Fruit fly (Drosophila melanogaster): ENCODE measurements around the gene Nrg.
A peak's percentile ranks its signal among the peaks of the same experiment; 100 is the strongest.

The Nrg gene

dm6 chrX:8538182-8538581 lies 21.0 kb downstream of the Nrg start (continued):
- no peak for TF ChIP-seq HLHmδ (GFP tag; optimal IDR thresholded peaks at IDR 0.05)
- no peak for TF ChIP-seq CG10431 (GFP tag; optimal IDR thresholded peaks at IDR 0.05)
- TF ChIP-seq amos (GFP tag; IDR thresholded peaks at IDR 0.05; ENCODE audit: partially characterized antibody), result no peak
- TF ChIP-seq ewg (GFP tag; optimal IDR thresholded peaks at IDR 0.05), result peak; percentile 34
- TF ChIP-seq Ssrp (tag; optimal IDR thresholded peaks at IDR 0.05), result peak; percentile 54
- no peak for TF ChIP-seq CG10565 (GFP tag; optimal IDR thresholded peaks at IDR 0.05)
- TF ChIP-seq tll (GFP tag; optimal IDR thresholded peaks at IDR 0.05), result no peak
- TF ChIP-seq CG1602 (GFP tag; optimal IDR thresholded peaks at IDR 0.05), result peak; percentile 27
- peak; percentile 62 for TF ChIP-seq bab2 (GFP tag; optimal IDR thresholded peaks at IDR 0.05)
- TF ChIP-seq trh (GFP tag; optimal IDR thresholded peaks at IDR 0.05), result peak; percentile 26
- TF ChIP-seq prd (optimal IDR thresholded peaks at IDR 0.05), result no peak
- peak; percentile 69 for TF ChIP-seq prd (GFP tag; IDR thresholded peaks at IDR 0.05)
- peak; percentile 55; the same call in 2 of the 3 replicates for TF ChIP-seq Aef1 (GFP tag; IDR thresholded peaks at IDR 0.05)
- TF ChIP-seq CG16815 (GFP tag; optimal IDR thresholded peaks at IDR 0.05), result peak; percentile 21
- TF ChIP-seq Hr39 (optimal IDR thresholded peaks at IDR 0.05), result no peak
- no peak for TF ChIP-seq Adf1 (GFP tag; IDR thresholded peaks at IDR 0.05)
- TF ChIP-seq B-H2 (GFP tag; optimal IDR thresholded peaks at IDR 0.05), result no peak
- peak; percentile 70 for TF ChIP-seq fd96Cb (tag; optimal IDR thresholded peaks at IDR 0.05)
- TF ChIP-seq CG9932 (GFP tag; IDR thresholded peaks at IDR 0.05), result peak; percentile 40
- peak; percentile 57 for TF ChIP-seq CG8924 (tag; optimal IDR thresholded peaks at IDR 0.05)
- peak; percentile 3 for TF ChIP-seq jing (GFP tag; optimal IDR thresholded peaks at IDR 0.05)
- no peak for TF ChIP-seq Optix (GFP tag; IDR thresholded peaks at IDR 0.05)
- TF ChIP-seq Myb (GFP tag; optimal IDR thresholded peaks at IDR 0.05), result no peak
- TF ChIP-seq CG4328 (GFP tag; optimal IDR thresholded peaks at IDR 0.05), result peak; percentile 12
- no peak for TF ChIP-seq pros (GFP tag; optimal IDR thresholded peaks at IDR 0.05)
- peak; percentile 39 for TF ChIP-seq Abd-B (GFP tag; optimal IDR thresholded peaks at IDR 0.05)
- TF ChIP-seq disco-r (GFP tag; optimal IDR thresholded peaks at IDR 0.05), result no peak
- TF ChIP-seq CG7745 (tag; optimal IDR thresholded peaks at IDR 0.05), result no peak
- no peak for TF ChIP-seq ab (GFP tag; optimal IDR thresholded peaks at IDR 0.05)
- TF ChIP-seq CG8388 (GFP tag; optimal IDR thresholded peaks at IDR 0.05), result peak; percentile 68
- 0 out of 2 replicates have a peak, but pooled peaks have one; percentile 12 for TF ChIP-seq esg (GFP tag; conservative IDR thresholded peaks at IDR 0.05)
- TF ChIP-seq toy (GFP tag; IDR thresholded peaks at IDR 0.05), result no peak
- TF ChIP-seq CG30431 (GFP tag; optimal IDR thresholded peaks at IDR 0.05), result no peak
- TF ChIP-seq sens (GFP tag), result peak; percentile 89
- peak; percentile 5 for TF ChIP-seq sd (tag; optimal IDR thresholded peaks at IDR 0.05)
- peak; percentile 43 for TF ChIP-seq NC2β (GFP tag; optimal IDR thresholded peaks at IDR 0.05)
- TF ChIP-seq Blimp-1 (GFP tag; optimal IDR thresholded peaks at IDR 0.05), result peak; percentile 74
- no peak for TF ChIP-seq CG7963 (GFP tag; IDR thresholded peaks at IDR 0.05; ENCODE audit: partially characterized antibody)
- TF ChIP-seq dati (GFP tag; IDR thresholded peaks at IDR 0.05), result no peak
- no peak for TF ChIP-seq lbe (GFP tag; optimal IDR thresholded peaks at IDR 0.05)
- TF ChIP-seq mam (GFP tag; optimal IDR thresholded peaks at IDR 0.05), result peak; percentile 48
- peak; percentile 58 for TF ChIP-seq Awh (GFP tag; IDR thresholded peaks at IDR 0.05)
- peak; percentile 16 for TF ChIP-seq CG8359 (GFP tag; optimal IDR thresholded peaks at IDR 0.05; ENCODE audit: borderline replicate concordance)
- peak; percentile 16 for TF ChIP-seq CG9609 (GFP tag; optimal IDR thresholded peaks at IDR 0.05)
- no peak for TF ChIP-seq CG15479 (GFP tag; optimal IDR thresholded peaks at IDR 0.05)
- no peak for TF ChIP-seq CG12104 (GFP tag; optimal IDR thresholded peaks at IDR 0.05)
- TF ChIP-seq CG4282 (GFP tag; optimal IDR thresholded peaks at IDR 0.05), result no peak
- TF ChIP-seq CG11560 (tag; IDR thresholded peaks at IDR 0.05), result no peak
- no peak for TF ChIP-seq Rx (GFP tag; IDR thresholded peaks at IDR 0.05)
- TF ChIP-seq CG6791 (GFP tag; IDR thresholded peaks at IDR 0.05; ENCODE audit: partially characterized antibody), result no peak
- TF ChIP-seq zen (tag; optimal IDR thresholded peaks at IDR 0.05), result peak; percentile 26
